Worm (Caenorhabditis elegans) whole organism, early embryonic: ENCODE data around the gene F35H10.6.

ENCODE experiments used
- B0310.2 ChIP-seq: sonication (generic microtip); optimal IDR thresholded peaks from 2 replicates; lab custom pipeline; 2016; ENCODE audit warnings: mild to moderate bottlenecking, missing genetic modification characterization, missing compliant biosample characterization
- F13C5.2 ChIP-seq: sonication (generic microtip); optimal IDR thresholded peaks from 2 replicates; lab custom pipeline; 2017; ENCODE audit warnings: mild to moderate bottlenecking, missing genetic modification characterization, inconsistent platforms, missing compliant biosample characterization
- aly-1 ChIP-seq: sonication (generic microtip); optimal IDR thresholded peaks from 2 replicates; lab custom pipeline; 2016; ENCODE audit warnings: missing genetic modification characterization, missing compliant biosample characterization
- ama-1 ChIP-seq: fragments of 150-350 bp; optimal IDR thresholded peaks from 2 replicates; lab custom pipeline; 2014
- ceh-13 ChIP-seq: fragments of 200-800 bp; sonication (Bioruptor generic); optimal IDR thresholded peaks from 2 replicates; lab custom pipeline; 2018; ENCODE audit warnings: mild to moderate bottlenecking, missing genetic modification characterization, missing compliant biosample characterization
- ceh-36 ChIP-seq: sonication (generic microtip); optimal IDR thresholded peaks from 2 replicates; lab custom pipeline; 2016; ENCODE audit warnings: missing genetic modification characterization, inconsistent platforms, missing compliant biosample characterization
- ets-7 ChIP-seq: sonication (generic microtip); optimal IDR thresholded peaks from 2 replicates; lab custom pipeline; 2016; ENCODE audit warnings: missing genotype, missing genetic modification characterization, missing compliant biosample characterization
- flt-1 ChIP-seq: fragments of 200-800 bp; sonication (Bioruptor generic); IDR thresholded peaks from 2 replicates; pipeline ENCODE4 v1.3.6; 2022; ENCODE audit warnings: missing genetic modification characterization, missing compliant biosample characterization
- hmbx-1 ChIP-seq: sonication (generic microtip); optimal IDR thresholded peaks from 2 replicates; lab custom pipeline; 2016; ENCODE audit warnings: mild to moderate bottlenecking, missing genetic modification characterization, missing compliant biosample characterization
- hmg-4 ChIP-seq: fragments of 200-800 bp; sonication (Bioruptor generic); optimal IDR thresholded peaks from 2 replicates; lab custom pipeline; 2018; ENCODE audit warnings: mild to moderate bottlenecking, missing genetic modification characterization, missing compliant biosample characterization
- hnd-1 ChIP-seq: sonication (generic microtip); optimal IDR thresholded peaks from 2 replicates; lab custom pipeline; 2016; ENCODE audit warnings: missing genetic modification characterization, missing compliant biosample characterization
- pes-1 ChIP-seq: fragments of 200-800 bp; sonication (Bioruptor generic); IDR thresholded peaks from 2 replicates; pipeline ENCODE4 v1.3.6; 2022; ENCODE audit warnings: missing genetic modification reagents, missing genetic modification characterization, missing compliant biosample characterization
- scrt-1 ChIP-seq: fragments of 200-800 bp; sonication (Bioruptor generic); IDR thresholded peaks from 2 replicates; pipeline ENCODE4 v1.3.6; 2022; ENCODE audit warnings: missing genetic modification characterization, missing compliant biosample characterization
- sea-1 ChIP-seq: fragments of 200-800 bp; sonication (Bioruptor generic); conservative IDR thresholded peaks from 2 replicates; pipeline ENCODE4 v1.3.6; 2022; ENCODE audit warnings: missing genetic modification characterization, missing compliant biosample characterization
- tbx-11 ChIP-seq: fragments of 200-800 bp; sonication (Bioruptor generic); IDR thresholded peaks from 2 replicates; pipeline ENCODE4 v1.3.6; 2022; ENCODE audit warnings: missing genetic modification characterization, missing compliant biosample characterization
- tbx-37 ChIP-seq: fragments of 200-800 bp; sonication (Bioruptor generic); conservative IDR thresholded peaks from 2 replicates; pipeline ENCODE4 v1.3.6; 2022; ENCODE audit warnings: missing genetic modification reagents, missing genetic modification characterization, missing compliant biosample characterization
- tra-4 ChIP-seq: sonication (generic microtip); optimal IDR thresholded peaks from 2 replicates; lab custom pipeline; 2017; ENCODE audit warnings: missing genetic modification characterization, missing compliant biosample characterization

The F35H10.6 gene

DNA sequence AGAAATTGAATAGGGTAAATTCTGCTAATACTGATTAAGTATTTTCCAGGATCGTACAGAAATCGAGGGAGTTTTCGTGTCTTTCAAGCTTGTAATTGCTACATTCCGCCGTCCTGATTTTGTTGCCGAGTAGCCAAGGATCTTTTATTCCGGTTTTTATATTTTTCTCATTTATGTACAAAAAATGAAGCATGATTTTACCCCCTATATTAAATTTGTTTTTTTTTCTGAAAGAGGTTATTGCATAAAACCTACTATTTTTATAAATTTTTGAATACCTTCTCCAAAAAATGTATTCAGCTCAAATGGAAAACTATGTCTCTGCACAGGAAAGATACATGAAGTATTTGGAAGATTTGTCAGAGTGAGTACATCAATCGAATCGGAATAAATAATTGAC, at the start of gene F35H10.6:
TSS of gene F35H10.6 (plus strand) at position 301 of the 400 bp plus-strand sequence.
- no peak for TF ChIP-seq hmg-4 (GFP tag; lab: Kevin White, UChicago)
- no peak for TF ChIP-seq aly-1
- TF ChIP-seq hnd-1 (tag; lab: Kevin White, UChicago) = no peak
- no peak for TF ChIP-seq ceh-36 (tag; lab: Kevin White, UChicago)
- no peak for TF ChIP-seq ets-7

DNA sequence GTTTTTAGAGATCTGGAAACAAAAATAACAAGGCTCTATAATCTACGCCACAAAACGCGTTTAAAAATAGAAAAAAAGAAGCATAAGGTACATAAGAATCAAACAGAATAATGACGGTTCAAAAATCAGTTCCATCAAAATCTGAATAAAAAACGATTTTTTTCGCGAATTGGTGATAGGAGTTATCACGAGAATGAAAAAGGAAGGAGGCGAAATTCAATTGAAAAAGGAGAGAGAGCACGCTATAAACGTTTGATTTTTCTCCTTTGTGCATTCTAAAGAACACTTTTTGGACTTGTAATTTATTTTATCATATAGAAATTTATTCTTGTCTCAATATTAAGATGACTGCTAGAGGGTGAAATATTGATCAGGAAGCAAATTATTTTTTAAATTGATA, 48.4 kb upstream of the F35H10.6 start:
- TF ChIP-seq F13C5.2 (tag; lab: Kevin White, UChicago) (no peak), pes-1 (GFP tag; lab: Robert Waterston, UW) (no peak), tbx-11 (GFP tag; lab: Robert Waterston, UW) (no peak), hmg-4 (GFP tag; lab: Kevin White, UChicago) (no peak), tra-4 (tag; lab: Kevin White, UChicago) (no peak), flt-1 (GFP tag; lab: Robert Waterston, UW) (no peak), sea-1 (no peak), ets-7 (no peak), aly-1 (no peak), hmbx-1 (tag; lab: Kevin White, UChicago) (no peak), ceh-36 (tag; lab: Kevin White, UChicago) (no peak), ama-1 (lab: Kevin White, UChicago) (no peak), scrt-1 (GFP tag; lab: Robert Waterston, UW) (no peak), hnd-1 (tag; lab: Kevin White, UChicago) (no peak)

ce11 chrIV:8252856-8253255, 46.9 kb upstream of the F35H10.6 start:
- TF ChIP-seq flt-1 (GFP tag; lab: Robert Waterston, UW) = peak; percentile 99
- TF ChIP-seq hmbx-1 (tag; lab: Kevin White, UChicago) = peak; percentile 92
- peak; percentile 97 for TF ChIP-seq ceh-36 (tag; lab: Kevin White, UChicago)
- TF ChIP-seq tbx-37 (GFP tag; lab: Robert Waterston, UW) = peak; percentile 95
- no peak for TF ChIP-seq ama-1 (lab: Kevin White, UChicago)
- peak; percentile 91 for TF ChIP-seq aly-1
- TF ChIP-seq hmg-4 (GFP tag; lab: Kevin White, UChicago) = no peak
- TF ChIP-seq pes-1 (GFP tag; lab: Robert Waterston, UW) = peak; percentile 97
- peak; percentile 95 for TF ChIP-seq sea-1
- peak; percentile 93 for TF ChIP-seq hnd-1 (tag; lab: Kevin White, UChicago)
- peak; percentile 97 for TF ChIP-seq B0310.2 (tag; lab: Kevin White, UChicago)
- peak; percentile 96 for TF ChIP-seq tbx-11 (GFP tag; lab: Robert Waterston, UW)
- TF ChIP-seq scrt-1 (GFP tag; lab: Robert Waterston, UW) = peak; percentile 96; the same call in 1 of the 2 replicates
- TF ChIP-seq tra-4 (tag; lab: Kevin White, UChicago) = peak; percentile 91
- TF ChIP-seq ets-7 = peak; percentile 81
- TF ChIP-seq F13C5.2 (tag; lab: Kevin White, UChicago) = peak; percentile 98
- peak; percentile 97 for TF ChIP-seq ceh-13 (GFP tag; lab: Kevin White, UChicago)

DNA sequence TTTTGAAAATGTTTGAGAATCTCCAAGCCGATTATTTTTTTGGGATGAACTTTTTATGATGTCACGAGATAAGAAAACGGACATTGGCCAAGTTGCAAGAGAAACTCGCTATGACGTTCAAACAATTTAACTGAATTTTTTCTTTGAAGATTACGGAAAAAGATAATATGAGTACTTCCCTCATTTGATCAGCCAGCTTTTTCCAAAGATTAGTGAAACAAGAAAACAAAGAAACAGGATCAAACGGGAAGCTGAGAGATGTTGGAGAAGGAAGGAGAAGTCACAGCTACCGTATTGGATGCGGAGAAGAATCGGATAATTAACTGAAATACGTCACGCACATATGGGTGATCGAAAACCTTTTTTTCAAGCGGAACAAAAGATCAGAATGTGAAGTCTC, 45.5 kb upstream of the F35H10.6 start:
- TF ChIP-seq ceh-13 (GFP tag; lab: Kevin White, UChicago) = no peak
- no peak for TF ChIP-seq hmg-4 (GFP tag; lab: Kevin White, UChicago)
- TF ChIP-seq ama-1 (lab: Kevin White, UChicago) = no peak
- no peak for TF ChIP-seq hmbx-1 (tag; lab: Kevin White, UChicago)
- TF ChIP-seq tra-4 (tag; lab: Kevin White, UChicago) = no peak
- no peak for TF ChIP-seq scrt-1 (GFP tag; lab: Robert Waterston, UW)

ce11 chrIV:8255221-8255620, 44.5 kb upstream of the F35H10.6 start:
- no peak for TF ChIP-seq ama-1 (lab: Kevin White, UChicago)
- TF ChIP-seq ceh-36 (tag; lab: Kevin White, UChicago) = no peak
- no peak for TF ChIP-seq ets-7
- TF ChIP-seq ceh-13 (GFP tag; lab: Kevin White, UChicago) = no peak
- TF ChIP-seq flt-1 (GFP tag; lab: Robert Waterston, UW) = no peak
- TF ChIP-seq scrt-1 (GFP tag; lab: Robert Waterston, UW) = no peak
- no peak for TF ChIP-seq hnd-1 (tag; lab: Kevin White, UChicago)

DNA sequence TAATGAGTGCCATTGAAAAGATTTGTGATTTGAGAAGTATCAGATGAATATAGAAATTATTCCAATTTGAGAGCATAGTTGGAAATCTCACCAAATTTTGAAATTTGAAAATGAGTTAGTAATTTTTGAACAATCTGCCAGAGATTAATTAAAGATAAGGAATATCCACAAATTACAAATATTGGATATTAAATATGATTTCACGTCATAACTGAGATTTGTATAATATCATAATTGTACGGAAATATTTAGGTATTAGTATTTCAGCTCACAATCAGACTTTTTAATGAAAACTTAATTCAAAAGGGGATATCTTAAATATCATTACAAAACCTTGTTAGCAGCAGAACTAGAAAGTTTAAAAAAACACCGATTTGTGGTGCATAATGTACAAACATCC, 39.8 kb upstream of the F35H10.6 start, which contains the start of gene K07H8.7:
TSS of gene K07H8.7 (minus strand) at position 101 of the 400 bp plus-strand sequence.
- TF ChIP-seq hnd-1 (tag; lab: Kevin White, UChicago) (no peak), flt-1 (GFP tag; lab: Robert Waterston, UW) (no peak), tra-4 (tag; lab: Kevin White, UChicago) (no peak), tbx-11 (GFP tag; lab: Robert Waterston, UW) (no peak), F13C5.2 (tag; lab: Kevin White, UChicago) (no peak), ceh-36 (tag; lab: Kevin White, UChicago) (no peak), pes-1 (GFP tag; lab: Robert Waterston, UW) (no peak), tbx-37 (GFP tag; lab: Robert Waterston, UW) (no peak), scrt-1 (GFP tag; lab: Robert Waterston, UW) (no peak), aly-1 (no peak), hmbx-1 (tag; lab: Kevin White, UChicago) (no peak), sea-1 (no peak), ets-7 (no peak), hmg-4 (GFP tag; lab: Kevin White, UChicago) (no peak)

DNA sequence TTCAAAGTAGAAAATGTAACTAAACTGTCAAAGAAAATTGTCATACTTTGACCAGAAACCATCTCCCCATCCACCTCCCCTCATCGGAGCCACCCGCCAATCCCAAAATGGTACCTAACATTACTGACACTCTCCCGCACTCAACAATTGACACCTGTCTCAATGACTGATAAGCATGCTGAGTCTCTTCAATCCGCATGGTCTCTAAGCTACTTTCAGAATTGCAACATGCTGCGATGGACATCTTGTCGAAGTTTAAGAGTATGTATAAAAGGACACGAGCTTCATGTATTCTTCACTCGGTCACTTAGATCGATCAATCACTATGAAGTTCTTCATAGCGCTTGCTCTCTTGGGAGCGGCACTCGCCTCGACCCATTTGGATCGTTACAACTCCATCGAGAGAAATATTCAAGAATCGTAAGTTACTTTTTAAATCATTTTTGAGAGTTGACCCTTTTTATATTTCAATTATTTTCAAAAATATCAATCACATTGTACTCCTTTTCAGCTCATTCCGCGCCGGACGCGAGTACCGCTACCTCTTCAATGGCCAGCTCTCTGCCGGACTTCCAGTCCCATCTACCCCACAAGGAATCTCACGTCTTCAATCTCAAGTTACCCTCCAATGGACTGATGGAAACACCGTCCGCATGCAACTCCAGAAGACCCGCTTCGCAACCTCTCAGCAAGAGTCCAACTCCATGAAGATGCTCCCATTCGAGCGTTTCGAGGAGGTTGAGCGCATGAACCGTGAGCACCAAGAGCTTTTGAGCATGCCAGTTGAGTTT, 38.7 kb upstream of the F35H10.6 start, which contains the start of gene vit-6:
TSS of gene vit-6 (plus strand) at position 310 of the 791 bp plus-strand sequence.
- TF ChIP-seq sea-1 (no peak), tra-4 (tag; lab: Kevin White, UChicago) (no peak), flt-1 (GFP tag; lab: Robert Waterston, UW) (no peak), hnd-1 (tag; lab: Kevin White, UChicago) (no peak), F13C5.2 (tag; lab: Kevin White, UChicago) (no peak), ets-7 (no peak), scrt-1 (GFP tag; lab: Robert Waterston, UW) (no peak), aly-1 (no peak), tbx-37 (GFP tag; lab: Robert Waterston, UW) (no peak), hmg-4 (GFP tag; lab: Kevin White, UChicago) (no peak), ceh-36 (tag; lab: Kevin White, UChicago) (no peak), hmbx-1 (tag; lab: Kevin White, UChicago) (no peak), ama-1 (lab: Kevin White, UChicago) (no peak), B0310.2 (tag; lab: Kevin White, UChicago) (no peak)
